Worm (Caenorhabditis elegans) whole organism, late embryonic: Measurements from ENCODE around the gene gldi-11.

Source experiments
- C08G9.2 ChIP-seq: sonication (generic microtip); optimal IDR thresholded peaks from 2 replicates; lab custom pipeline; 2016; ENCODE audit warnings: mild to moderate bottlenecking, missing genetic modification characterization, moderate library complexity, missing compliant biosample characterization
- K02D7.2 ChIP-seq: sonication (generic microtip); optimal IDR thresholded peaks from 2 replicates; lab custom pipeline; 2017; ENCODE audit warnings: mild to moderate bottlenecking, missing genetic modification characterization, missing compliant biosample characterization
- T23F11.4 ChIP-seq: fragments of 200-800 bp; sonication (Bioruptor generic); optimal IDR thresholded peaks from 2 replicates; lab custom pipeline; 2018; ENCODE audit warnings: mild to moderate bottlenecking, missing genetic modification characterization, missing compliant biosample characterization
- Y22D7AL.16 ChIP-seq: sonication (generic microtip); optimal IDR thresholded peaks from 2 replicates; lab custom pipeline; 2016; ENCODE audit warnings: missing genetic modification characterization, missing compliant biosample characterization
- ahr-1 ChIP-seq: sonication (generic microtip); optimal IDR thresholded peaks from 2 replicates; lab custom pipeline; 2016; ENCODE audit warnings: missing genetic modification characterization, missing compliant biosample characterization
- ama-1 ChIP-seq: fragments of 150-350 bp; optimal IDR thresholded peaks from 2 replicates; lab custom pipeline; 2014
- ceh-18 ChIP-seq: sonication (generic microtip); optimal IDR thresholded peaks from 2 replicates; lab custom pipeline; 2016; ENCODE audit warnings: missing genetic modification characterization, missing compliant biosample characterization
- ceh-2 ChIP-seq: sonication (generic microtip); optimal IDR thresholded peaks from 2 replicates; lab custom pipeline; 2016; ENCODE audit warnings: missing genotype, missing genetic modification characterization, missing compliant biosample characterization
- ceh-22 ChIP-seq: sonication (generic microtip); optimal IDR thresholded peaks from 2 replicates; lab custom pipeline; 2017; ENCODE audit warnings: missing biosample characterization, missing genetic modification characterization
- ceh-24 ChIP-seq: sonication (generic microtip); optimal IDR thresholded peaks from 2 replicates; lab custom pipeline; 2016; ENCODE audit warnings: mild to moderate bottlenecking, missing genetic modification characterization, missing compliant biosample characterization
- ceh-30 ChIP-seq: fragments of 150-350 bp; optimal IDR thresholded peaks from 2 replicates; lab custom pipeline; 2014; ENCODE audit warnings: missing biosample characterization, missing genetic modification characterization
- ceh-31 ChIP-seq: sonication (generic microtip); optimal IDR thresholded peaks from 2 replicates; lab custom pipeline; 2016; ENCODE audit warnings: missing genetic modification characterization, missing compliant biosample characterization
- ceh-45 ChIP-seq: fragments of 200-800 bp; sonication (Bioruptor generic); IDR thresholded peaks from 2 replicates; pipeline ENCODE4 v1.3.6; 2022; ENCODE audit warnings: missing genetic modification reagents, missing genetic modification characterization, missing compliant biosample characterization
- ceh-6 ChIP-seq: fragments of 200-800 bp; sonication (Bioruptor generic); optimal IDR thresholded peaks from 2 replicates; lab custom pipeline; 2018; ENCODE audit warnings: mild to moderate bottlenecking, missing genetic modification characterization, missing compliant biosample characterization
- ceh-9 ChIP-seq: sonication (generic microtip); optimal IDR thresholded peaks from 2 replicates; lab custom pipeline; 2016; ENCODE audit warnings: mild to moderate bottlenecking, missing genetic modification characterization, inconsistent platforms, missing compliant biosample characterization
- dmd-4 ChIP-seq: sonication (generic microtip); optimal IDR thresholded peaks from 2 replicates; lab custom pipeline; 2016; ENCODE audit warnings: borderline replicate concordance, missing genetic modification characterization, missing compliant biosample characterization
- elt-2 ChIP-seq: sonication (generic microtip); optimal IDR thresholded peaks from 2 replicates; lab custom pipeline; 2016; ENCODE audit warnings: missing genetic modification reagents, missing genetic modification characterization, missing compliant biosample characterization
- fkh-6 ChIP-seq: sonication (generic microtip); optimal IDR thresholded peaks from 2 replicates; lab custom pipeline; 2016; ENCODE audit warnings: missing genetic modification characterization, missing compliant biosample characterization
- gmeb-2 ChIP-seq: sonication (generic microtip); optimal IDR thresholded peaks from 2 replicates; lab custom pipeline; 2016; ENCODE audit warnings: missing genetic modification characterization, inconsistent platforms, missing compliant biosample characterization
- hlh-8 ChIP-seq: sonication (generic microtip); optimal IDR thresholded peaks from 2 replicates; lab custom pipeline; 2016; ENCODE audit warnings: missing genotype, missing genetic modification characterization, missing compliant biosample characterization
- mec-3 ChIP-seq: sonication (generic microtip); optimal IDR thresholded peaks from 2 replicates; lab custom pipeline; 2016; ENCODE audit warnings: borderline replicate concordance, missing genetic modification characterization, missing compliant biosample characterization
- pax-1 ChIP-seq: fragments of 150-350 bp; optimal IDR thresholded peaks from 2 replicates; lab custom pipeline; 2014; ENCODE audit warnings: missing biosample characterization, missing genetic modification characterization
- pqm-1 ChIP-seq: sonication (generic microtip); optimal IDR thresholded peaks from 2 replicates; lab custom pipeline; 2016; ENCODE audit warnings: missing genetic modification characterization, missing compliant biosample characterization
- pros-1 ChIP-seq: fragments of 150-350 bp; optimal IDR thresholded peaks from 2 replicates; lab custom pipeline; 2014; ENCODE audit warnings: missing biosample characterization, missing genetic modification reagents, missing genetic modification characterization
- ref-2 ChIP-seq: sonication (generic microtip); optimal IDR thresholded peaks from 2 replicates; lab custom pipeline; 2016; ENCODE audit warnings: missing genetic modification characterization, missing compliant biosample characterization
- sdc-2 ChIP-seq: sonication (generic microtip); optimal IDR thresholded peaks from 2 replicates; lab custom pipeline; 2016; ENCODE audit warnings: missing genotype, missing genetic modification characterization, missing compliant biosample characterization
- sox-4 ChIP-seq: sonication (generic microtip); optimal IDR thresholded peaks from 2 replicates; lab custom pipeline; 2017; ENCODE audit warnings: mild to moderate bottlenecking, missing genetic modification characterization, inconsistent platforms, missing compliant biosample characterization
- ttx-3 ChIP-seq: sonication (generic microtip); optimal IDR thresholded peaks from 2 replicates; lab custom pipeline; 2016; ENCODE audit warnings: missing genetic modification reagents, missing genetic modification characterization, missing compliant biosample characterization
- unc-55 ChIP-seq: sonication (generic microtip); optimal IDR thresholded peaks from 2 replicates; lab custom pipeline; 2017; ENCODE audit warnings: missing biosample characterization, missing genetic modification reagents, missing genetic modification characterization
- zip-5 ChIP-seq: sonication (generic microtip); optimal IDR thresholded peaks from 2 replicates; lab custom pipeline; 2016; ENCODE audit warnings: missing genetic modification characterization, missing compliant biosample characterization
- ztf-16 ChIP-seq: sonication (generic microtip); optimal IDR thresholded peaks from 2 replicates; lab custom pipeline; 2017; ENCODE audit warnings: missing genetic modification characterization, missing compliant biosample characterization

gldi-11 gene

ce11 chrII:4989802-4990201 lies 44.2 kb upstream of the gldi-11 start, which contains the start of gene T27F7.12:
TSS of gene T27F7.12 (plus strand) at chrII:4990102.
- TF ChIP-seq C08G9.2 (tag; lab: Kevin White, UChicago) (no peak), ceh-2 (tag; lab: Kevin White, UChicago) (no peak), ttx-3 (tag; lab: Kevin White, UChicago) (no peak), T23F11.4 (no peak), unc-55 (no peak), ztf-16 (tag; lab: Kevin White, UChicago) (no peak), sox-4 (tag; lab: Kevin White, UChicago) (no peak), ceh-31 (tag; lab: Kevin White, UChicago) (no peak), pax-1 (tag; lab: Kevin White, UChicago) (no peak), sdc-2 (tag; lab: Kevin White, UChicago) (no peak)

DNA sequence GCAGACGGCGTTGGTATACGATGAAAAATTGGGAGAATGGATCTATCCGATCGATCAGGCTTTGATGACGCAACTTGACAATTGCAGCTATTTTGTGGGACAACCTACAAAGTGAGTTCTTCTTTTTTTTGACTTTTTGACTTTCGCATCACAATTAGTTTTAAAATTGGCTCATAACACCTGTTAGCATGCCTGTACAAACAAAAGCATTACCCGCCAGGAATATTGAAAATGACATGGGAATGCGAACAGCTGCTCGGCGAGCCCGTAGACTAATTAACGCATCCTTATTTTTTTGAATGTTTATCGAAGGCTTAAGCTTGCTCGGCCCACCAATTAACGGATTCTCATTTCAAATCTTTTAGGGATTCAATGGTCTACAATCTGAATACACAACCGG lies 41.7 kb upstream of the gldi-11 start:
- TF ChIP-seq ref-2 (tag; lab: Kevin White, UChicago) (no peak), fkh-6 (tag; lab: Kevin White, UChicago) (no peak), zip-5 (tag; lab: Kevin White, UChicago) (no peak), elt-2 (tag; lab: Kevin White, UChicago) (no peak), ceh-6 (no peak), hlh-8 (no peak), mec-3 (no peak), C08G9.2 (tag; lab: Kevin White, UChicago) (no peak), dmd-4 (tag; lab: Kevin White, UChicago) (no peak), pros-1 (tag; lab: Kevin White, UChicago) (no peak), ceh-9 (tag; lab: Kevin White, UChicago) (no peak), pqm-1 (tag; lab: Kevin White, UChicago) (no peak), ceh-22 (tag; lab: Kevin White, UChicago) (no peak)

DNA sequence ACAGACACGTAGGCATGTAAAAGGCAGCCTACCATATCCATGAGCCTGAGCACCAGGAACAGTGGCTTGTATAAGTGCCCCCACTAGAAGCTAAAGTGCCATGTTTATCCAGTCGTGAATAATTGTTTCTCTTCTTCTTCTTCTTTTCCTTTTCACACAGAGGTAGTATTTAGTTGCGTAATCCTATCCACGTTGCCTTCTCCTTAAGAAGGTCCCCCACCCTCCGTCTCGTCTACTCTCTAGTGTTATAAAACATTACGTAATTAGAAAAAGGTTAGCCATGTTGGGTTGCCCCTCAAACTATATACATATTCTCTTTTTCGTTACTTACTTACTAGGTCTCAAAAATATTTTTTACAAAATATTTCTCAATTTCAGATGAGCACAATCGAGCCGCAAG lies 41.1 kb upstream of the gldi-11 start:
- TF ChIP-seq Y22D7AL.16 (no peak), ceh-9 (tag; lab: Kevin White, UChicago) (no peak), ceh-31 (tag; lab: Kevin White, UChicago) (no peak), ahr-1 (no peak), ztf-16 (tag; lab: Kevin White, UChicago) (no peak), gmeb-2 (tag; lab: Kevin White, UChicago) (no peak), ceh-18 (tag; lab: Kevin White, UChicago) (no peak), ama-1 (lab: Kevin White, UChicago) (no peak), sdc-2 (tag; lab: Kevin White, UChicago) (no peak), dmd-4 (tag; lab: Kevin White, UChicago) (no peak), ceh-30 (no peak), ceh-24 (tag; lab: Kevin White, UChicago) (no peak), K02D7.2 (no peak), ttx-3 (tag; lab: Kevin White, UChicago) (no peak), ceh-45 (no peak)

DNA sequence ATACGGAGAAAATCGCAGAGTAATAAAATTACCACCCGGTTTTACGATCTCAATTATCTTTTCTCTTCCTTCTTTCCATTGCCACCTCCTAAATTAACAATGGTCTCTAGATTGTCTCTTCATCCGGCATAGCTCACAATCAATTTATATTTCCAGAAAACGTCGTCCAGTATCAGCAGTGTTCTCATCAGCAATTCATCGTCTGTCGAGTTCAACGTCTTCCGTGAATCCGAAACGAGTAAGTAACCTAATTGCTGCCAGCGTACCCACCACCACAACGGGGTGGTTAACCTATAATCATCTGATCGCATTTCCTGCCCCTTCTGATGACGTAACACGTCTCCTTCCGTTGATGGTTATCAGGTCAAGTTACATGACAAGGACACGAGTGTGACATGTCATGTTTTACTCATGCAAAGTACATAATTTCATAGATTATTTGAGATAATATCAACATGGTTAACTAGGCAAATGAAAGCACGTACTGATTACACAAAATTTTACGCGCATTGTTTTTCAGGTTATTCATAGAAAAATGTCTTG lies 40.4 kb upstream of the gldi-11 start:
- TF ChIP-seq unc-55 (peak; percentile 63), elt-2 (tag; lab: Kevin White, UChicago) (peak; percentile 78), sox-4 (tag; lab: Kevin White, UChicago) (no peak)

DNA sequence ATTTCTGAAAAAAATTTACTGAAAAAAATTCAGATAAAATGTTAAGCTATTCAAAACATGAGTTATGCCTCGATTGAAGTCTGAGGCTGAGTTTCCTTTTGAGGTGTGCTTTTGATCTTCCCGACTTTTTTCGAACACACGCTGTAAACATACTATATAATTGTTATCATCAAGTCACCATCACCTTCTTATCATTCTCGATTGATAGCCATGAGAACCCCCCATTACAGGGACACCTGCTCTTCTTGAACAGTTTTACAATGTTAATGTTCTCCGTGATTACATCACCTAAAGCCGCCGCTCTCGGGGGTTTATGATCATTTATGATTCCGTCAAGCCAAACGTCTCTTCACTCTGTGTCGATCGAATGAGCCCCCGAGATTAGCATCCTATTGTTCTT lies 38.6 kb upstream of the gldi-11 start:
- peak; percentile 96 for TF ChIP-seq elt-2 (tag; lab: Kevin White, UChicago)
- TF ChIP-seq ama-1 (lab: Kevin White, UChicago) = no peak
